Fruit fly (Drosophila melanogaster) S2 (cell line): Measurements from ENCODE around the gene odd.

Experiments
- CG8478 ChIP-seq: fragments of >200 bp; optimal IDR thresholded peaks from 2 replicates; lab custom pipeline; 2018
- CTCF ChIP-seq, 2 experiments: fragments of >200 bp; optimal IDR thresholded peaks; 2 replicates each; lab custom pipeline; 2018

DNA sequence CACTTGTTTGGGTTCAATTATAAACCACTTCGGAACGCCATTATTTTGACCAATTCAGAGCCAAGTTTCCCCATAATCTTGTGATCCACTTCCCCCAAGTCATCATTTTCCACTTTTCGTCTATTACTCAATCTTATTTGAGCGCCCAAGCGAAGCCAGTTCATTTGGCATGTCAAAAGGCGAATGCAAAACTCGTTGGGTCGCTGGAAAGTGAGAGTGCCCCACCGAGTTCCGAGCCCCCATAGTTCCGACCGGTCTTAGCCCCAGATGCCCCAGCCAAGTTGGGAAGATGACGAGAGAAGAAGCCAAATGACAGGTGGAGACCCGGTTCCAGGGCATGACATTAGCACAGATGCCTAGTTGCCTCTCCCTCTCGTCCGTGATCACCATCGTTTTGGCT, 24.2 kb upstream of the odd start:
- TF ChIP-seq CTCF (optimal IDR thresholded peaks at IDR 0.05; lab: Kevin White, UChicago), result no peak
- no peak for TF ChIP-seq CG8478
